Fruit fly (Drosophila melanogaster): ENCODE data around the gene baz.
A peak's percentile ranks its signal among the peaks of the same experiment; 100 is the strongest.

baz gene

DNA sequence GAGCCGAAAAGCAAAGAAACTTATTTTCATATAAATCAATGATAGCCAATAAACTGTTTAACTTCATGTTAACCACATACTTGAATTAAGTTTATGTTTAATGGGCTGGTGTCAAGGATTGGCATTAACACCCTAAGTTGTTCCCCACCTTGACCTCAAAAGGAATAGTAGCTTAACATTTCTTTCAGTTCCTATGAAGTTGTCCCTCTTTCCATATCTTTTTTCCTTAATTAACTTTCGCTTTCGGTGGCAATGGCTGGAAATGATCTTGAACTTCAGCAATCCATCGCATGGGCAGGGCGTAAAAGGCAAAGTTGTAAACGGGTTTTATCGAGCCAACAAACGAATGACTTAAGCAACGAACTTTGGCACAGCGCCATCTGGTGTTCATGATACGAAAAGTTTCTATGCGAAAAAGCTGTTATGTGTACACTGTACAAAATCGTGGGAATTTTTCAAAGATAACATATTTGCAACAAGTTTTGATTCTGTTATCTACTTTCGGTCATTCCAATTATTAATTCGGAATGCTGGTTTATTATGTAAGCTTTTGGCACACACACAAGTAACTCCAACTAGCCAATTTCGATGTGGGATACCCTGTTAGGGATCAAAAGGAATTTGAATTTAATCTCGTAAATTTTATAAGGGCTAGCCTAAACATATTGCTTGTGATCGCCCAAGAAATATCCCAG lies 69.8 kb downstream of the baz start (continued):
- TF ChIP-seq az2 (GFP tag; optimal IDR thresholded peaks at IDR 0.05) (peak; percentile 26), ci (GFP tag; IDR thresholded peaks at IDR 0.05) (0 out of 3 replicates have a peak, but pooled peaks have one; percentile 52), bigmax (GFP tag; optimal IDR thresholded peaks at IDR 0.05) (no peak), CG2120 (GFP tag; optimal IDR thresholded peaks at IDR 0.05) (peak; percentile 44), otp (GFP tag; IDR thresholded peaks at IDR 0.05) (no peak), Camta (GFP tag; optimal IDR thresholded peaks at IDR 0.05) (peak; percentile 25), CG8290 (GFP tag; optimal IDR thresholded peaks at IDR 0.05) (no peak), CG8290 (tag; optimal IDR thresholded peaks at IDR 0.05) (peak in 1 of 2 experiments; percentile 39), Abd-B (GFP tag; optimal IDR thresholded peaks at IDR 0.05) (peak; percentile 34), CG9817 (tag; optimal IDR thresholded peaks at IDR 0.05) (peak; percentile 23), slbo (GFP tag; IDR thresholded peaks at IDR 0.05) (no peak; the same call in 1 of the 2 replicates), h (optimal IDR thresholded peaks at IDR 0.05) (no peak), CG9932 (GFP tag; IDR thresholded peaks at IDR 0.05) (peak; percentile 30; the same call in 1 of the 2 replicates), dpn (GFP tag; optimal IDR thresholded peaks at IDR 0.05) (peak in 1 of 2 experiments; percentile 18), Hr78 (GFP tag; optimal IDR thresholded peaks at IDR 0.05) (peak in 1 of 2 experiments; percentile 49), shn (GFP tag; optimal IDR thresholded peaks at IDR 0.05) (peak; percentile 39), slp2 (GFP tag; optimal IDR thresholded peaks at IDR 0.05) (peak; percentile 9), abd-A (tag; optimal IDR thresholded peaks at IDR 0.05) (peak; percentile 74), Med (GFP tag) (peak; percentile 84), CG1529 (GFP tag; optimal IDR thresholded peaks at IDR 0.05) (no peak), CoRest (tag; optimal IDR thresholded peaks at IDR 0.05) (peak; percentile 50), lilli (GFP tag; optimal IDR thresholded peaks at IDR 0.05) (peak; percentile 42), CG7556 (GFP tag; optimal IDR thresholded peaks at IDR 0.05) (peak; percentile 2), Hey (tag; optimal IDR thresholded peaks at IDR 0.05) (no peak), hth (optimal IDR thresholded peaks at IDR 0.05) (no peak), CG17328 (GFP tag; IDR thresholded peaks at IDR 0.05) (0 out of 2 replicates have a peak, but pooled peaks have one; percentile 33), Chrac-16 (GFP tag; optimal IDR thresholded peaks at IDR 0.05) (peak; percentile 21), trh (GFP tag; optimal IDR thresholded peaks at IDR 0.05) (no peak), vfl (GFP tag; optimal IDR thresholded peaks at IDR 0.05) (peak; percentile 0), pnt (GFP tag; optimal IDR thresholded peaks at IDR 0.05) (peak; percentile 35), HLHmδ (GFP tag; optimal IDR thresholded peaks at IDR 0.05) (no peak), CHES-1-like (GFP tag; optimal IDR thresholded peaks at IDR 0.05) (peak; percentile 4), mam (GFP tag; optimal IDR thresholded peaks at IDR 0.05) (peak; percentile 12), CG4820 (GFP tag; optimal IDR thresholded peaks at IDR 0.05) (no peak), pita (GFP tag; optimal IDR thresholded peaks at IDR 0.05) (peak; percentile 16), NC2β (GFP tag; optimal IDR thresholded peaks at IDR 0.05) (peak; percentile 44), tll (GFP tag; optimal IDR thresholded peaks at IDR 0.05) (no peak), Xbp1 (GFP tag; optimal IDR thresholded peaks at IDR 0.05) (peak; percentile 34), CTCF (GFP tag; optimal IDR thresholded peaks at IDR 0.05) (peak; percentile 90), CG11247 (GFP tag; IDR thresholded peaks at IDR 0.05) (peak; percentile 64), grau (tag; optimal IDR thresholded peaks at IDR 0.05) (peak; percentile 38), CG17912 (GFP tag; optimal IDR thresholded peaks at IDR 0.05) (no peak), pum (GFP tag; optimal IDR thresholded peaks at IDR 0.05) (peak; percentile 17), tup (GFP tag; optimal IDR thresholded peaks at IDR 0.05) (no peak), CG12769 (tag; optimal IDR thresholded peaks at IDR 0.05) (peak; percentile 25), zf30C (GFP tag; optimal IDR thresholded peaks at IDR 0.05) (peak; percentile 16), CG12391 (tag; optimal IDR thresholded peaks at IDR 0.05) (peak; percentile 32), Elba2 (GFP tag; optimal IDR thresholded peaks at IDR 0.05) (no peak), Ssrp (tag; optimal IDR thresholded peaks at IDR 0.05) (peak; percentile 52), da (GFP tag; optimal IDR thresholded peaks at IDR 0.05) (no peak), CG9437 (GFP tag; optimal IDR thresholded peaks at IDR 0.05) (no peak)

All from whole organism, embryonic.